Fruit fly (Drosophila melanogaster): ENCODE measurements around the gene CG11360.

CG11360 gene

DNA sequence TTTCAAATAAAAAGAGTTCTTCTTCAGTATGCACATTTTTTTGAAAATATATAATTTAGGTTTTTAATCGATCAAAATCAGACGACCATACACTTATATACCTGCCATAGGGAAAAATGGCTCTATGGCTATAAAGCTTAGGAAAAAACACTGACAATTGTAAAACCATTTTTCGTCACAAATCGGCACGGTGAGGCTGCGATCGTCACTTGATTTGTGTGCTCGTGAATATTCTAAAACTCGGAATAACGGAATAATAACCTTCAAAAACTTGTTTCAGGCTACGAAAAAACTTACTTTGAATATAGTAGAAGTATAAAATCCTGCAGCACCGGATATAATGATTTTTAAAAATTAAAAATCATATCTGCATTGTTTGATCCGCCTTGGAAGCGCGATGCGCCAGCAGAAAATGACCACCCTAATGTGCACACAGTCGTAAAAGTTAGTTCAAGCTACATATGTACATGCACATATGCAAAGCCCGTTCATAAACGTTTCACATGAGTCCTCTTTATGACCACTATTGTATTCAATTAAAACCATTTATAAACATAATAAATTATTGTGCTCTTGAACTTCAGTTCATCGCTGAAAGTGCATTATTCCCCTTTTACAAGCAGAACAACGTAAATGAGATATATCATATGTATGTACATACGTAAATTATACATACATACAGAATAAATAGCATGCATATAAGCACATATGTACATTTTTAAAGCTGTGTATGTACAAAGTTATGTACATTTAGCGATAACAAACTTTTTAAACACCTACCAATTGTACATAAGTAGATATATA lies 24.2 kb downstream of the CG11360 start (continued):
- TF ChIP-seq ara (GFP tag; IDR thresholded peaks at IDR 0.05) (no peak), CG33213 (GFP tag; optimal IDR thresholded peaks at IDR 0.05) (no peak), Bdp1 (GFP tag; optimal IDR thresholded peaks at IDR 0.05) (no peak), Ets97D (GFP tag; optimal IDR thresholded peaks at IDR 0.05) (peak; percentile 24), lilli (GFP tag; optimal IDR thresholded peaks at IDR 0.05) (peak; percentile 41), gro (GFP tag; optimal IDR thresholded peaks at IDR 0.05) (no peak), CG8089 (GFP tag; optimal IDR thresholded peaks at IDR 0.05) (peak; percentile 79), CG1603 (tag; optimal IDR thresholded peaks at IDR 0.05) (peak; percentile 50), chn (GFP tag; optimal IDR thresholded peaks at IDR 0.05) (peak; percentile 32), CG9727 (GFP tag; optimal IDR thresholded peaks at IDR 0.05) (no peak), CG5245 (GFP tag; optimal IDR thresholded peaks at IDR 0.05) (no peak), CG34376 (GFP tag; optimal IDR thresholded peaks at IDR 0.05) (no peak), CG2199 (GFP tag; IDR thresholded peaks at IDR 0.05) (peak; percentile 75; the same call in 2 of the 3 replicates), CG4424 (GFP tag; optimal IDR thresholded peaks at IDR 0.05) (peak; percentile 4), CG7556 (GFP tag; optimal IDR thresholded peaks at IDR 0.05) (no peak), sqz (GFP tag; optimal IDR thresholded peaks at IDR 0.05) (peak; percentile 7), CG11398 (GFP tag; optimal IDR thresholded peaks at IDR 0.05) (peak; percentile 27), row (GFP tag; IDR thresholded peaks at IDR 0.05) (peak; percentile 81; the same call in 1 of the 3 replicates), gem (tag; optimal IDR thresholded peaks at IDR 0.05) (peak; percentile 24), CG30403 (GFP tag; optimal IDR thresholded peaks at IDR 0.05) (peak; percentile 38), CG6272 (GFP tag; IDR thresholded peaks at IDR 0.05) (no peak)

DNA sequence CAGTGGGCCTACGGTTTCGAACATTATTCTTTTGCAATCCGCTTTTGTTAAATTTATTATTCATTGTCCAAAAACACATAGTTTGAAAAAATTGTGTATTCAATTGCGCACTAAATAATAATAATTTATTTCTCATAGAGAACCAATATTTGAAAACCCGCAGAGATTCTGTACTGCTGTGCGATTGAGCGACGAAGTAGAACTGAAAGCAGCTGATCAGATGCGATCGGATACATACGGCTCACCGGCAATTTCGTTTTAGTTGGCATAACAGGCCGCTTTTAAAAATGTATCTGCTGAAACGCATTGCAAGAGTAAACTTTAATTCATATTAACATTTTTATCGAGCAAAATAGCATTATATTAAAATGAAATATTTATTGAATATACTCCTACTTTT lies 24.9 kb downstream of the CG11360 start, which contains the start of gene myo:
Gene myo (minus strand): TSS at position 211 of the 400 bp plus-strand sequence.
- TF ChIP-seq CG2199 (GFP tag; IDR thresholded peaks at IDR 0.05) (peak; percentile 95), disco-r (GFP tag; optimal IDR thresholded peaks at IDR 0.05) (no peak), Nf-YC (tag; optimal IDR thresholded peaks at IDR 0.05) (peak; percentile 12), B-H2 (GFP tag; optimal IDR thresholded peaks at IDR 0.05) (peak; percentile 28), tap (tag; optimal IDR thresholded peaks at IDR 0.05) (peak; percentile 14), CG15601 (tag; optimal IDR thresholded peaks at IDR 0.05) (peak; percentile 49), hkb (optimal IDR thresholded peaks at IDR 0.05) (no peak), hkb (GFP tag; IDR thresholded peaks at IDR 0.05) (peak; percentile 43; the same call in 1 of the 2 replicates), CG13123 (GFP tag; optimal IDR thresholded peaks at IDR 0.05) (no peak), CG17802 (tag; optimal IDR thresholded peaks at IDR 0.05) (peak; percentile 66), CG10431 (GFP tag; optimal IDR thresholded peaks at IDR 0.05) (peak; percentile 0), CG1603 (tag; optimal IDR thresholded peaks at IDR 0.05) (peak; percentile 34), CG17612 (GFP tag; IDR thresholded peaks at IDR 0.05) (no peak), CG34376 (GFP tag; optimal IDR thresholded peaks at IDR 0.05) (peak; percentile 39), CG11723 (GFP tag; optimal IDR thresholded peaks at IDR 0.05) (peak; percentile 75), CG1024 (GFP tag; IDR thresholded peaks at IDR 0.05) (0 out of 2 replicates have a peak, but pooled peaks have one; percentile 9), row (GFP tag; IDR thresholded peaks at IDR 0.05) (peak; percentile 32; the same call in 1 of the 3 replicates), CG11695 (GFP tag; IDR thresholded peaks at IDR 0.05) (0 out of 3 replicates have a peak, but pooled peaks have one; percentile 39), PHDP (tag; optimal IDR thresholded peaks at IDR 0.05) (peak; percentile 0), CG3726 (GFP tag; IDR thresholded peaks at IDR 0.05) (no peak), onecut (GFP tag; IDR thresholded peaks at IDR 0.05) (peak; percentile 10; the same call in 1 of the 2 replicates), eve (GFP tag; optimal IDR thresholded peaks at IDR 0.05) (no peak), CG1529 (GFP tag; optimal IDR thresholded peaks at IDR 0.05) (no peak), CG12299 (tag; optimal IDR thresholded peaks at IDR 0.05) (peak; percentile 38), crp (GFP tag; optimal IDR thresholded peaks at IDR 0.05) (peak in 1 of 2 experiments; percentile 72), CG30431 (GFP tag; optimal IDR thresholded peaks at IDR 0.05) (no peak), Pdp1 (GFP tag; optimal IDR thresholded peaks at IDR 0.05) (peak in 1 of 2 experiments; percentile 59), gem (tag; optimal IDR thresholded peaks at IDR 0.05) (peak; percentile 14), CG12659 (GFP tag; optimal IDR thresholded peaks at IDR 0.05) (peak; percentile 32), CG34224 (GFP tag; IDR thresholded peaks at IDR 0.05; ENCODE audit: partially characterized antibody) (no peak), D19A (tag; optimal IDR thresholded peaks at IDR 0.05) (peak; percentile 19), sna (GFP tag; IDR thresholded peaks at IDR 0.05; ENCODE audit: partially characterized antibody) (no peak)
